Fruit fly (Drosophila melanogaster): Measurements from ENCODE around the gene Shawl.

Shawl gene

dm6 chr2L:9430992-9431602, 16.1 kb upstream of the Shawl start, which contains the start of the genes FucTB and scat (continued):
- TF ChIP-seq Gug (GFP tag; IDR thresholded peaks at IDR 0.05) (peak; percentile 96), Tbp (GFP tag; optimal IDR thresholded peaks at IDR 0.05) (no peak), lmd (GFP tag; IDR thresholded peaks at IDR 0.05) (peak; percentile 92), shn (GFP tag; optimal IDR thresholded peaks at IDR 0.05) (peak; percentile 54), CG17361 (GFP tag; IDR thresholded peaks at IDR 0.05) (peak; percentile 98), row (GFP tag; IDR thresholded peaks at IDR 0.05) (peak; percentile 94), TFAM (GFP tag; optimal IDR thresholded peaks at IDR 0.05) (no peak), repo (GFP tag; optimal IDR thresholded peaks at IDR 0.05) (no peak), D19B (GFP tag; optimal IDR thresholded peaks at IDR 0.05) (peak; percentile 80), caup (GFP tag; optimal IDR thresholded peaks at IDR 0.05; ENCODE audit: severe bottlenecking) (peak; percentile 78), Rx (GFP tag; IDR thresholded peaks at IDR 0.05) (peak; percentile 76), Atf-2 (GFP tag; optimal IDR thresholded peaks at IDR 0.05) (peak; percentile 29), kah (GFP tag; optimal IDR thresholded peaks at IDR 0.05) (peak; percentile 50), PHDP (tag; optimal IDR thresholded peaks at IDR 0.05) (peak; percentile 92), CG10431 (GFP tag; optimal IDR thresholded peaks at IDR 0.05) (peak; percentile 65), CG2875 (GFP tag; optimal IDR thresholded peaks at IDR 0.05) (peak; percentile 75), eve (GFP tag; optimal IDR thresholded peaks at IDR 0.05) (no peak), crol (GFP tag; IDR thresholded peaks at IDR 0.05) (peak; percentile 28; the same call in 1 of the 2 replicates), Stat92E (GFP tag; optimal IDR thresholded peaks at IDR 0.05) (no peak), croc (GFP tag; conservative IDR thresholded peaks at IDR 0.05) (peak; percentile 93), prd (optimal IDR thresholded peaks at IDR 0.05) (no peak), prd (GFP tag; IDR thresholded peaks at IDR 0.05) (peak; percentile 95), ind (GFP tag; optimal IDR thresholded peaks at IDR 0.05) (peak; percentile 95), CG2678 (tag; optimal IDR thresholded peaks at IDR 0.05) (peak; percentile 93), Ravus (GFP tag; IDR thresholded peaks at IDR 0.05) (peak; percentile 52), CG2120 (GFP tag; optimal IDR thresholded peaks at IDR 0.05) (peak; percentile 89), pros (GFP tag; optimal IDR thresholded peaks at IDR 0.05) (no peak), cas (GFP tag; IDR thresholded peaks at IDR 0.05) (peak; percentile 62), CG14014 (GFP tag; IDR thresholded peaks at IDR 0.05) (peak; percentile 84), CrebB (tag; optimal IDR thresholded peaks at IDR 0.05) (peak; percentile 34), cad (GFP tag; optimal IDR thresholded peaks at IDR 0.05) (no peak), H15 (GFP tag; IDR thresholded peaks at IDR 0.05) (peak; percentile 91; the same call in 2 of the 3 replicates), dati (GFP tag; IDR thresholded peaks at IDR 0.05) (peak; percentile 57; the same call in 1 of the 2 replicates), Awh (GFP tag; IDR thresholded peaks at IDR 0.05) (peak; percentile 79), CG1602 (GFP tag; optimal IDR thresholded peaks at IDR 0.05) (peak; percentile 94), HLHmδ (GFP tag; optimal IDR thresholded peaks at IDR 0.05) (no peak), Poxn (GFP tag; IDR thresholded peaks at IDR 0.05) (peak; percentile 75), CG32772 (GFP tag; IDR thresholded peaks at IDR 0.05) (peak; percentile 94), CG12769 (tag; optimal IDR thresholded peaks at IDR 0.05) (no peak), disco-r (GFP tag; optimal IDR thresholded peaks at IDR 0.05) (no peak), CG32532 (GFP tag; IDR thresholded peaks at IDR 0.05) (peak; percentile 95), eyg (GFP tag; optimal IDR thresholded peaks at IDR 0.05) (no peak), tgo (GFP tag; IDR thresholded peaks at IDR 0.05) (peak; percentile 94), CG10543 (GFP tag; optimal IDR thresholded peaks at IDR 0.05) (peak; percentile 93), CG34224 (GFP tag; IDR thresholded peaks at IDR 0.05; ENCODE audit: partially characterized antibody) (0 out of 3 replicates have a peak, but pooled peaks have one; percentile 8), gcm2 (GFP tag; optimal IDR thresholded peaks at IDR 0.05) (no peak), Bdp1 (GFP tag; optimal IDR thresholded peaks at IDR 0.05) (peak; percentile 41), CTCF (GFP tag; optimal IDR thresholded peaks at IDR 0.05) (peak; percentile 33), z (GFP tag; IDR thresholded peaks at IDR 0.05) (0 out of 3 replicates have a peak, but pooled peaks have one; percentile 25), bsh (GFP tag; optimal IDR thresholded peaks at IDR 0.05) (peak; percentile 27 to 85), chm (GFP tag; IDR thresholded peaks at IDR 0.05) (no peak)
